Comparison of ENCODE assay signal across 5 worm cellular contexts in the genomic region with DNA sequence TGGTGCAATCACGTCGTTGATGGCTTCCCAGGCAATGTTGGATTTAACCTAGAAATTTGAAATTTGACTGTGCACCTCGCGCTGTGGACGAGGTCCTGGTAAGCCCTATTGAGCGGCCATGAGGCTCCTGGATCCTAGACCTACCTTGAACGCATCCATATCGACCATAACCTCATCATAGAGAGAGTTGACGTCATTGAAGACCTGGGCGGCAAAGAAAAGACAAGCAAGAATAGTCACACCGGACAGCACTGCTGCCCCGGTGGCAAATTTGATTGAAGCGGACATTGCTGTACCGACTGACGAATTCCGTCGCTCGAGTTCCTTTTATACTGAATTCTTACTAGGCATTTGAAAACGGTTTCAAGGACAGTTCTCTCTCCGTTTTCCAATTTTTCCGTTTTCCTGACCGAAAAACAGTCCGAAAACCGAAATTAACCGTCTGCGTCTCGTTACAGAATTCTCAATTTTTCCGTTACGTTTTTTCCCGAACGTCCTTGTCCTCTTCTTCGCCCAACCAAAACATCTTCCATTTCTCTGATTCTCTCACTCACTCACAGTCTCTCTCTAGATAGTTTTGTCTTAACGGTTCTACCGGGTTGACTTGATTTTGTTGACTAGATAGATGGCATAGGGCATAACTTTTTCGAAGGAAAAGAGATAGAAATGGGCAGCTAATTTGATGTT.
TF ChIP-seq lines count a peak whose summit lies in the region.

Gene col-103, minus strand, starts transcription at position 302 of the 687 bp plus-strand sequence.

TF ChIP-seq in whole organism, L1 larva, 84 proteins besides CTCF, POLR2A, EP300 and RAD21 (continues in another document):
- TF ChIP-seq unc-30 (tag; optimal IDR thresholded peaks at IDR 0.05; lab: Kevin White, UChicago) (no peak), F16B12.6 (tag; optimal IDR thresholded peaks at IDR 0.05; lab: Kevin White, UChicago) (no peak), ces-1 (GFP tag; optimal IDR thresholded peaks at IDR 0.05; lab: Kevin White, UChicago) (no peak), lin-39 (tag; optimal IDR thresholded peaks at IDR 0.05; lab: Kevin White, UChicago) (no peak), elt-3 (tag; optimal IDR thresholded peaks at IDR 0.05; lab: Kevin White, UChicago) (peak in 3 of 6 experiments; percentile 21 to 43 (median 24)), zip-4 (GFP tag; optimal IDR thresholded peaks at IDR 0.05; lab: Kevin White, UChicago) (no peak), rnt-1 (tag; optimal IDR thresholded peaks at IDR 0.05; lab: Kevin White, UChicago) (no peak), swsn-7 (tag; optimal IDR thresholded peaks at IDR 0.05; lab: Kevin White, UChicago) (no peak), nhr-237 (tag; optimal IDR thresholded peaks at IDR 0.05; lab: Kevin White, UChicago) (no peak), snu-23 (GFP tag; optimal IDR thresholded peaks at IDR 0.05; lab: Kevin White, UChicago) (peak; percentile 77), fkh-10 (GFP tag; optimal IDR thresholded peaks at IDR 0.05; lab: Kevin White, UChicago) (no peak), unc-130 (tag; optimal IDR thresholded peaks at IDR 0.05; lab: Kevin White, UChicago) (no peak), grh-1 (GFP tag; IDR thresholded peaks at IDR 0.05; lab: Robert Waterston, UW) (no peak), fkh-4 (tag; optimal IDR thresholded peaks at IDR 0.05; lab: Kevin White, UChicago; ENCODE audit: borderline replicate concordance) (no peak), fos-1 (tag; optimal IDR thresholded peaks at IDR 0.05; lab: Kevin White, UChicago) (no peak), mab-9 (GFP tag; IDR thresholded peaks at IDR 0.05; lab: Robert Waterston, UW) (no peak), nhr-90 (tag; optimal IDR thresholded peaks at IDR 0.05; lab: Kevin White, UChicago; ENCODE audit: poor library complexity) (peak; percentile 32)

TF ChIP-seq in whole organism, L2 larva, 48 proteins besides CTCF, POLR2A, EP300 and RAD21:
- TF ChIP-seq C34F6.9 (tag; optimal IDR thresholded peaks at IDR 0.05; lab: Kevin White, UChicago): no peak
- no peak for TF ChIP-seq dmd-4 (tag; optimal IDR thresholded peaks at IDR 0.05; lab: Kevin White, UChicago)
- TF ChIP-seq sma-3 (GFP tag; optimal IDR thresholded peaks at IDR 0.05; lab: Kevin White, UChicago): peak; percentile 48
- peak; percentile 17 for TF ChIP-seq nhr-21 (tag; optimal IDR thresholded peaks at IDR 0.05; lab: Kevin White, UChicago)
- peak; percentile 45 for TF ChIP-seq nhr-25 (tag; optimal IDR thresholded peaks at IDR 0.05; lab: Kevin White, UChicago)
- peak; percentile 34 for TF ChIP-seq gmeb-1 (tag; optimal IDR thresholded peaks at IDR 0.05; lab: Kevin White, UChicago)
- TF ChIP-seq mbf-1 (tag; optimal IDR thresholded peaks at IDR 0.05; lab: Kevin White, UChicago): no peak
- TF ChIP-seq ama-1 (optimal IDR thresholded peaks at IDR 0.05; lab: Kevin White, UChicago): peak; percentile 93
- TF ChIP-seq nhr-129 (tag; optimal IDR thresholded peaks at IDR 0.05; lab: Kevin White, UChicago): peak; percentile 54
- TF ChIP-seq fos-1 (tag; optimal IDR thresholded peaks at IDR 0.05; lab: Kevin White, UChicago): peak; percentile 22
- peak; percentile 11 for TF ChIP-seq ceh-16 (tag; optimal IDR thresholded peaks at IDR 0.05; lab: Kevin White, UChicago)

TF ChIP-seq in whole organism, L3 larva, 47 proteins besides CTCF, POLR2A, EP300 and RAD21:
- TF ChIP-seq ama-1 (optimal IDR thresholded peaks at IDR 0.05; lab: Kevin White, UChicago) (peak; percentile 88), tbx-2 (tag; optimal IDR thresholded peaks at IDR 0.05; lab: Kevin White, UChicago) (no peak), nhr-237 (tag; optimal IDR thresholded peaks at IDR 0.05; lab: Kevin White, UChicago) (no peak), ZK546.5 (tag; optimal IDR thresholded peaks at IDR 0.05; lab: Kevin White, UChicago) (no peak), fos-1 (tag; optimal IDR thresholded peaks at IDR 0.05; lab: Kevin White, UChicago) (no peak), nhr-67 (tag; optimal IDR thresholded peaks at IDR 0.05; lab: Kevin White, UChicago) (no peak), daf-12 (tag; optimal IDR thresholded peaks at IDR 0.05; lab: Kevin White, UChicago) (no peak), egl-5 (tag; optimal IDR thresholded peaks at IDR 0.05; lab: Kevin White, UChicago) (no peak), nhr-23 (tag; optimal IDR thresholded peaks at IDR 0.05; lab: Kevin White, UChicago) (peak; percentile 23), pha-4 (tag; optimal IDR thresholded peaks at IDR 0.05; lab: Kevin White, UChicago) (no peak), lin-39 (tag; optimal IDR thresholded peaks at IDR 0.05; lab: Kevin White, UChicago) (no peak), unc-62 (GFP tag; optimal IDR thresholded peaks at IDR 0.05; lab: Kevin White, UChicago) (peak; percentile 14), ztf-11 (tag; optimal IDR thresholded peaks at IDR 0.05; lab: Kevin White, UChicago) (no peak), elt-3 (tag; optimal IDR thresholded peaks at IDR 0.05; lab: Kevin White, UChicago) (no peak), sea-2 (GFP tag; optimal IDR thresholded peaks at IDR 0.05; lab: Kevin White, UChicago) (no peak), lin-15B (tag; optimal IDR thresholded peaks at IDR 0.05; lab: Kevin White, UChicago) (no peak), fkh-2 (tag; optimal IDR thresholded peaks at IDR 0.05; lab: Kevin White, UChicago) (no peak), nfya-1 (tag; optimal IDR thresholded peaks at IDR 0.05; lab: Kevin White, UChicago; ENCODE audit: insufficient read depth) (no peak), aly-2 (tag; optimal IDR thresholded peaks at IDR 0.05; lab: Kevin White, UChicago) (no peak), ztf-4 (tag; optimal IDR thresholded peaks at IDR 0.05; lab: Kevin White, UChicago) (no peak)

TF ChIP-seq in whole organism, L4 larva, 104 proteins besides CTCF, POLR2A, EP300 and RAD21:
- peak; percentile 51 for TF ChIP-seq nhr-28 (tag; optimal IDR thresholded peaks at IDR 0.05; lab: Kevin White, UChicago)
- TF ChIP-seq mep-1 (tag; optimal IDR thresholded peaks at IDR 0.05; lab: Kevin White, UChicago): peak; percentile 19
- no peak for TF ChIP-seq lin-39 (tag; optimal IDR thresholded peaks at IDR 0.05; lab: Kevin White, UChicago)
- TF ChIP-seq unc-62 (GFP tag; optimal IDR thresholded peaks at IDR 0.05 in 1 of 2; lab: Kevin White, UChicago): peak in 1 of 2 experiments; percentile 92
- no peak for TF ChIP-seq unc-62 (tag; optimal IDR thresholded peaks at IDR 0.05; lab: Kevin White, UChicago)
- peak; percentile 34 for TF ChIP-seq mes-2 (tag; optimal IDR thresholded peaks at IDR 0.05; lab: Kevin White, UChicago; ENCODE audit: poor library complexity, severe bottlenecking)
- TF ChIP-seq hlh-11 (tag; optimal IDR thresholded peaks at IDR 0.05; lab: Kevin White, UChicago): no peak
- no peak for TF ChIP-seq zip-2 (tag; optimal IDR thresholded peaks at IDR 0.05; lab: Kevin White, UChicago)
- TF ChIP-seq nhr-25 (tag; optimal IDR thresholded peaks at IDR 0.05; lab: Kevin White, UChicago; ENCODE audit: borderline replicate concordance, insufficient read depth): peak; percentile 77
- TF ChIP-seq ceh-28 (tag; optimal IDR thresholded peaks at IDR 0.05; lab: Kevin White, UChicago): no peak
- TF ChIP-seq lsy-2 (tag; optimal IDR thresholded peaks at IDR 0.05; lab: Kevin White, UChicago): peak in 1 of 2 experiments; percentile 21
- TF ChIP-seq ama-1 (optimal IDR thresholded peaks at IDR 0.05; lab: Kevin White, UChicago): peak; percentile 93
- TF ChIP-seq nhr-76 (tag; optimal IDR thresholded peaks at IDR 0.05; lab: Kevin White, UChicago): no peak
- TF ChIP-seq F37D6.2 (tag; optimal IDR thresholded peaks at IDR 0.05; lab: Kevin White, UChicago): no peak

TF ChIP-seq in whole organism, young adult, 124 proteins besides CTCF, POLR2A, EP300 and RAD21:
- TF ChIP-seq hmg-1.2 (GFP tag; IDR thresholded peaks at IDR 0.05; lab: Robert Waterston, UW) (peak; percentile 43), fkh-3 (tag; optimal IDR thresholded peaks at IDR 0.05; lab: Kevin White, UChicago) (no peak), ama-1 (optimal IDR thresholded peaks at IDR 0.05; lab: Kevin White, UChicago) (peak; percentile 91), ama-1 (GFP tag; optimal IDR thresholded peaks at IDR 0.05; lab: Kevin White, UChicago) (no peak), lin-40 (tag; optimal IDR thresholded peaks at IDR 0.05; lab: Kevin White, UChicago) (peak; percentile 39), nhr-179 (tag; optimal IDR thresholded peaks at IDR 0.05; lab: Kevin White, UChicago) (no peak), Y53G8AR.9 (GFP tag; conservative IDR thresholded peaks at IDR 0.05; lab: Robert Waterston, UW) (0 out of 2 replicates have a peak, but pooled peaks have one; percentile 16), T07F8.4 (tag; optimal IDR thresholded peaks at IDR 0.05; lab: Kevin White, UChicago) (no peak)
